Fruit fly (Drosophila melanogaster) whole organism, embryonic: ENCODE data around the gene CG9630.
A peak's percentile ranks its signal among the peaks of the same experiment; 100 is the strongest.

Experiments used
- Bdp1 ChIP-seq: fragments of 200-800 bp; sonication (Bioruptor generic); optimal IDR thresholded peaks from 3 replicates; lab custom pipeline; 2016; ENCODE audit warnings: missing biosample characterization, missing genetic modification characterization
- CG11247 ChIP-seq: fragments of 200-800 bp; sonication (Bioruptor generic); IDR thresholded peaks from 2 replicates; pipeline ENCODE4 v1.3.6; 2022; ENCODE audit warnings: missing biosample characterization, missing genetic modification characterization
- CG11560 ChIP-seq: fragments of 200-800 bp; sonication (Bioruptor generic); IDR thresholded peaks from 3 replicates; pipeline ENCODE4 v1.3.6; 2022; ENCODE audit warnings: missing biosample characterization, missing genetic modification characterization
- CG12744 ChIP-seq: fragments of 200-800 bp; sonication (Bioruptor generic); optimal IDR thresholded peaks from 2 replicates; lab custom pipeline; 2016; ENCODE audit warnings: missing biosample characterization, missing genetic modification characterization
- CG15601 ChIP-seq: fragments of 200-800 bp; sonication (Bioruptor generic); optimal IDR thresholded peaks from 3 replicates; lab custom pipeline; 2019; ENCODE audit warnings: missing biosample characterization, mild to moderate bottlenecking, missing genetic modification characterization, moderate library complexity
- CG1602 ChIP-seq: fragments of 200-800 bp; sonication (Bioruptor generic); optimal IDR thresholded peaks from 3 replicates; lab custom pipeline; 2016; ENCODE audit warnings: missing biosample characterization, missing genetic modification characterization
- CG16813 ChIP-seq: fragments of 200-800 bp; sonication (Bioruptor generic); IDR thresholded peaks from 3 replicates; pipeline ENCODE4 v1.3.6; 2022; ENCODE audit warnings: missing biosample characterization, missing genetic modification characterization; ENCODE audit not compliant: partially characterized antibody
- CG16863 ChIP-seq: fragments of 200-800 bp; sonication (Bioruptor generic); optimal IDR thresholded peaks from 3 replicates; lab custom pipeline; 2016; ENCODE audit warnings: missing biosample characterization, missing genetic modification characterization
- CG17361 ChIP-seq: fragments of 200-800 bp; sonication (Bioruptor generic); IDR thresholded peaks from 3 replicates; pipeline ENCODE4 v1.3.6; 2022; ENCODE audit warnings: missing biosample characterization, missing genetic modification characterization
- CG17568 ChIP-seq: fragments of 200-800 bp; sonication (Bioruptor generic); optimal IDR thresholded peaks from 2 replicates; lab custom pipeline; 2018; ENCODE audit warnings: missing biosample characterization, mild to moderate bottlenecking, missing genetic modification characterization, moderate library complexity
- CG18619 ChIP-seq: fragments of 200-800 bp; sonication (Bioruptor generic); optimal IDR thresholded peaks from 3 replicates; lab custom pipeline; 2017; ENCODE audit warnings: missing biosample characterization, mild to moderate bottlenecking, missing genetic modification characterization
- CG2889 ChIP-seq: fragments of 200-800 bp; sonication (Bioruptor generic); IDR thresholded peaks from 3 replicates; pipeline ENCODE4 v1.3.6; 2022; ENCODE audit warnings: missing biosample characterization, missing genetic modification characterization
- CG3995 ChIP-seq: fragments of 200-800 bp; sonication (Bioruptor generic); optimal IDR thresholded peaks from 3 replicates; lab custom pipeline; 2016; ENCODE audit warnings: missing biosample characterization, missing genetic modification characterization
- CG4282 ChIP-seq: fragments of 200-800 bp; sonication (Bioruptor generic); optimal IDR thresholded peaks from 2 replicates; lab custom pipeline; 2016; ENCODE audit warnings: missing biosample characterization, missing genetic modification characterization
- CG4360 ChIP-seq: fragments of 200-800 bp; sonication (Bioruptor generic); IDR thresholded peaks from 2 replicates; pipeline ENCODE4 v1.3.6; 2022; ENCODE audit warnings: missing biosample characterization, missing genetic modification characterization
- CG4424 ChIP-seq: fragments of 200-800 bp; sonication (Bioruptor generic); optimal IDR thresholded peaks from 3 replicates; lab custom pipeline; 2016; ENCODE audit warnings: missing biosample characterization, missing genetic modification characterization
- CG6854 ChIP-seq: fragments of 200-800 bp; sonication (Bioruptor generic); optimal IDR thresholded peaks from 3 replicates; lab custom pipeline; 2017; ENCODE audit warnings: missing biosample characterization, mild to moderate bottlenecking, missing genetic modification characterization
- CG7745 ChIP-seq: fragments of 200-800 bp; sonication (Bioruptor generic); optimal IDR thresholded peaks from 2 replicates; lab custom pipeline; 2018; ENCODE audit warnings: missing biosample characterization, mild to moderate bottlenecking, missing genetic modification characterization, moderate library complexity
- CG7786 ChIP-seq: fragments of 200-800 bp; sonication (Bioruptor generic); optimal IDR thresholded peaks from 2 replicates; lab custom pipeline; 2016; ENCODE audit warnings: missing biosample characterization, missing genetic modification characterization
- CG7963 ChIP-seq: fragments of 200-800 bp; sonication (Bioruptor generic); IDR thresholded peaks from 3 replicates; pipeline ENCODE4 v1.3.6; 2022; ENCODE audit warnings: missing biosample characterization, missing genetic modification characterization; ENCODE audit not compliant: partially characterized antibody
- CTCF ChIP-seq: fragments of 200-800 bp; sonication (Bioruptor generic); optimal IDR thresholded peaks from 2 replicates; lab custom pipeline; 2017; ENCODE audit warnings: missing biosample characterization, mild to moderate bottlenecking, missing genetic modification characterization, moderate library complexity
- Dip3 ChIP-seq: fragments of 200-800 bp; sonication (Bioruptor generic); optimal IDR thresholded peaks from 3 replicates; lab custom pipeline; 2016; ENCODE audit warnings: missing biosample characterization, missing genetic modification characterization
- Ets97D ChIP-seq: fragments of 200-800 bp; sonication (Bioruptor generic); optimal IDR thresholded peaks from 3 replicates; lab custom pipeline; 2016; ENCODE audit warnings: missing biosample characterization, missing genetic modification characterization
- Fer2 ChIP-seq: fragments of 200-800 bp; sonication (Bioruptor generic); optimal IDR thresholded peaks from 2 replicates; lab custom pipeline; 2018; ENCODE audit warnings: missing biosample characterization, mild to moderate bottlenecking, missing genetic modification characterization, moderate library complexity
- Hsf ChIP-seq: fragments of 200-800 bp; sonication (Bioruptor generic); optimal IDR thresholded peaks from 3 replicates; lab custom pipeline; 2016; ENCODE audit warnings: missing biosample characterization, missing genetic modification characterization
- MBD-R2 ChIP-seq: fragments of 200-800 bp; sonication (Bioruptor generic); IDR thresholded peaks from 2 replicates; pipeline ENCODE4 v1.3.6; 2022; ENCODE audit warnings: missing biosample characterization, missing genetic modification characterization
- MTF-1 ChIP-seq: fragments of 200-800 bp; sonication (Bioruptor generic); optimal IDR thresholded peaks from 2 replicates; lab custom pipeline; 2018; ENCODE audit warnings: missing biosample characterization, mild to moderate bottlenecking, missing genetic modification characterization, borderline replicate concordance
- Mes4 ChIP-seq: fragments of 200-800 bp; sonication (Bioruptor generic); optimal IDR thresholded peaks from 2 replicates; lab custom pipeline; 2016; ENCODE audit warnings: missing biosample characterization, missing genetic modification characterization
- NFAT ChIP-seq: fragments of 200-800 bp; sonication (Bioruptor generic); IDR thresholded peaks from 2 replicates; pipeline ENCODE4 v1.3.6; 2022; ENCODE audit warnings: missing biosample characterization, missing genetic modification characterization
- Rx ChIP-seq: fragments of 200-800 bp; sonication (Bioruptor generic); IDR thresholded peaks from 2 replicates; pipeline ENCODE4 v1.3.6; 2022; ENCODE audit warnings: missing biosample characterization, missing genetic modification characterization
- Sin3A ChIP-seq: fragments of >200 bp; optimal IDR thresholded peaks from 2 replicates; lab custom pipeline; 2018
- bcd ChIP-seq: fragments of 200-800 bp; sonication (Bioruptor generic); optimal IDR thresholded peaks from 2 replicates; lab custom pipeline; 2017; ENCODE audit warnings: missing biosample characterization, mild to moderate bottlenecking, missing genetic modification characterization
- caup ChIP-seq: fragments of 200-800 bp; sonication (Bioruptor generic); optimal IDR thresholded peaks from 3 replicates; lab custom pipeline; 2017; ENCODE audit warnings: missing biosample characterization, mild to moderate bottlenecking, missing genetic modification characterization, moderate library complexity; ENCODE audit not compliant: severe bottlenecking
- cwo ChIP-seq: fragments of 200-800 bp; sonication (Bioruptor generic); optimal IDR thresholded peaks from 3 replicates; lab custom pipeline; 2017; ENCODE audit warnings: missing biosample characterization, missing genetic modification characterization, mild to moderate bottlenecking, moderate library complexity, missing genetic modification reagents
- dysf ChIP-seq: fragments of 200-800 bp; sonication (Bioruptor generic); IDR thresholded peaks from 3 replicates; pipeline ENCODE4 v1.3.6; 2022; ENCODE audit warnings: missing biosample characterization, missing genetic modification characterization
- emc ChIP-seq: fragments of 200-800 bp; sonication (Bioruptor generic); optimal IDR thresholded peaks from 2 replicates; lab custom pipeline; 2016; ENCODE audit warnings: missing biosample characterization, missing genetic modification characterization
- fd102C ChIP-seq: fragments of 200-800 bp; sonication (Bioruptor generic); optimal IDR thresholded peaks from 2 replicates; lab custom pipeline; 2018; ENCODE audit warnings: missing biosample characterization, mild to moderate bottlenecking, missing genetic modification characterization, moderate library complexity
- gcm ChIP-seq: fragments of 200-800 bp; sonication (Bioruptor generic); optimal IDR thresholded peaks from 2 replicates; lab custom pipeline; 2019; ENCODE audit warnings: missing biosample characterization, mild to moderate bottlenecking, missing genetic modification characterization, moderate library complexity
- gcm2 ChIP-seq: fragments of 200-800 bp; sonication (Bioruptor generic); optimal IDR thresholded peaks from 2 replicates; lab custom pipeline; 2016; ENCODE audit warnings: missing biosample characterization, missing genetic modification characterization
- gfzf ChIP-seq: fragments of 200-800 bp; sonication (Bioruptor generic); optimal IDR thresholded peaks from 2 replicates; lab custom pipeline; 2016; ENCODE audit warnings: missing biosample characterization, mild to moderate bottlenecking, missing genetic modification characterization, moderate library complexity
- hb ChIP-seq: fragments of 200-800 bp; sonication (Bioruptor generic); IDR thresholded peaks from 3 replicates; pipeline ENCODE4 v1.3.6; 2022; ENCODE audit warnings: missing biosample characterization, missing genetic modification characterization; ENCODE audit not compliant: partially characterized antibody
- her ChIP-seq: fragments of 200-800 bp; sonication (Bioruptor generic); optimal IDR thresholded peaks from 2 replicates; lab custom pipeline; 2016; ENCODE audit warnings: missing biosample characterization, missing genetic modification characterization
- insv ChIP-seq, 2 experiments: fragments of 200-800 bp; sonication (Bioruptor generic); optimal IDR thresholded peaks; 3 replicates each; lab custom pipeline; 2016 to 2018; ENCODE audit warnings: missing biosample characterization in 2 of 2, missing genetic modification characterization in 2 of 2
- nerfin-2 ChIP-seq: fragments of 200-800 bp; sonication (Bioruptor generic); IDR thresholded peaks from 2 replicates; pipeline ENCODE4 v1.3.6; 2022; ENCODE audit warnings: missing biosample characterization, missing genetic modification characterization; ENCODE audit not compliant: partially characterized antibody
- pum ChIP-seq: fragments of 200-800 bp; sonication (Bioruptor generic); optimal IDR thresholded peaks from 2 replicates; lab custom pipeline; 2016; ENCODE audit warnings: missing biosample characterization, missing genetic modification characterization
- sens ChIP-seq: fragments of 200-800 bp; sonication (Bioruptor generic); peaks from one replicate; lab custom pipeline; 2016; ENCODE audit warnings: missing biosample characterization, missing genetic modification characterization
- sim ChIP-seq: fragments of 200-800 bp; sonication (Bioruptor generic); IDR thresholded peaks from 2 replicates; pipeline ENCODE4 v1.3.6; 2022; ENCODE audit warnings: missing biosample characterization, missing genetic modification characterization
- sob ChIP-seq: fragments of 200-800 bp; sonication (Bioruptor generic); IDR thresholded peaks from 2 replicates; pipeline ENCODE4 v1.3.6; 2022; ENCODE audit warnings: missing biosample characterization, missing genetic modification characterization
- tx ChIP-seq: fragments of 200-800 bp; sonication (Bioruptor generic); optimal IDR thresholded peaks from 2 replicates; lab custom pipeline; 2016; ENCODE audit warnings: missing biosample characterization, missing genetic modification characterization
- vnd ChIP-seq: fragments of 200-800 bp; sonication (Bioruptor generic); IDR thresholded peaks from 3 replicates; pipeline ENCODE4 v1.3.6; 2022; ENCODE audit warnings: missing biosample characterization, missing genetic modification characterization; ENCODE audit not compliant: partially characterized antibody
- vvl ChIP-seq: fragments of 200-800 bp; sonication (Bioruptor generic); IDR thresholded peaks from 2 replicates; pipeline ENCODE4 v1.3.6; 2022; ENCODE audit warnings: missing biosample characterization, missing genetic modification characterization
- zen ChIP-seq: fragments of 200-800 bp; sonication (Bioruptor generic); optimal IDR thresholded peaks from 3 replicates; lab custom pipeline; 2018; ENCODE audit warnings: missing biosample characterization, mild to moderate bottlenecking, missing genetic modification characterization, moderate library complexity

Gene CG9630

dm6 chr3R:8305110-8305509 lies 35.4 kb upstream of the CG9630 start, which contains the start of gene Sgt1:
Gene Sgt1 (minus strand): TSS chr3R:8305274.
- TF ChIP-seq CG12744 (GFP tag; lab: Kevin White, UChicago) (peak; percentile 11), vnd (peak; percentile 72), CG6854 (GFP tag; lab: Kevin White, UChicago) (no peak), nerfin-2 (peak; percentile 89), Sin3A (lab: Kevin White, UChicago) (peak; percentile 67), gcm (GFP tag; lab: Kevin White, UChicago) (no peak), vvl (GFP tag; lab: Robert Waterston, UW) (peak; percentile 57), CG11247 (GFP tag; lab: Robert Waterston, UW) (peak; percentile 35; the same call in 1 of the 2 replicates), fd102C (GFP tag; lab: Kevin White, UChicago) (no peak), CG15601 (tag; lab: Kevin White, UChicago) (peak; percentile 59), CG3995 (GFP tag; lab: Kevin White, UChicago) (peak; percentile 43), gcm2 (GFP tag; lab: Kevin White, UChicago) (no peak), CG4424 (GFP tag; lab: Kevin White, UChicago) (no peak), MBD-R2 (GFP tag; lab: Robert Waterston, UW) (peak; percentile 54), sens (peak; percentile 91), MTF-1 (GFP tag; lab: Kevin White, UChicago) (no peak), Bdp1 (no peak), CG4282 (GFP tag; lab: Kevin White, UChicago) (peak; percentile 14), emc (GFP tag; lab: Kevin White, UChicago) (no peak), Hsf (GFP tag; lab: Kevin White, UChicago) (peak; percentile 60), CG4360 (GFP tag; lab: Robert Waterston, UW) (no peak), CG17361 (GFP tag; lab: Robert Waterston, UW) (0 out of 3 replicates have a peak, but pooled peaks have one; percentile 21), Rx (GFP tag; lab: Robert Waterston, UW) (no peak), NFAT (peak; percentile 66; the same call in 1 of the 2 replicates), CG7745 (tag; lab: Kevin White, UChicago) (peak; percentile 29), CG11560 (peak; percentile 60; the same call in 2 of the 3 replicates), bcd (peak; percentile 23), CG18619 (GFP tag; lab: Kevin White, UChicago) (peak; percentile 22), caup (peak; percentile 16), hb (GFP tag; lab: Robert Waterston, UW) (peak; percentile 80), dysf (GFP tag; lab: Robert Waterston, UW) (no peak), sob (GFP tag; lab: Robert Waterston, UW) (peak; percentile 68), Fer2 (tag; lab: Kevin White, UChicago) (peak; percentile 14), cwo (GFP tag; lab: Kevin White, UChicago) (no peak), CG16863 (GFP tag; lab: Kevin White, UChicago) (peak; percentile 48), pum (GFP tag; lab: Kevin White, UChicago) (peak; percentile 12), CG17568 (no peak), Dip3 (GFP tag; lab: Kevin White, UChicago) (peak; percentile 23), gfzf (peak; percentile 56), her (GFP tag; lab: Kevin White, UChicago) (peak; percentile 62), sim (no peak), CG1602 (GFP tag; lab: Kevin White, UChicago) (no peak), CG7963 (GFP tag; lab: Robert Waterston, UW) (peak; percentile 91), CG2889 (GFP tag; lab: Robert Waterston, UW) (no peak), CTCF (GFP tag; lab: Kevin White, UChicago) (peak; percentile 56), Ets97D (GFP tag; lab: Kevin White, UChicago) (peak; percentile 87), CG16813 (peak; percentile 81), CG7786 (peak; percentile 47), Mes4 (GFP tag; lab: Kevin White, UChicago) (peak; percentile 5), zen (tag; lab: Kevin White, UChicago) (peak; percentile 78), insv (GFP tag; optimal IDR thresholded peaks at IDR 0.05; lab: Kevin White, UChicago) (peak in 1 of 2 experiments; percentile 64), tx (GFP tag; lab: Kevin White, UChicago) (peak; percentile 31)
